Fruit fly (Drosophila melanogaster) whole organism, pupa: ENCODE measurements around the gene Tsp3A.

Experiments used
- CG10348 ChIP-seq: fragments of 200-800 bp; sonication (Bioruptor generic); IDR thresholded peaks from 2 replicates; pipeline ENCODE4 v1.3.6; 2022; ENCODE audit warnings: missing biosample characterization, missing genetic modification characterization
- CG12605 ChIP-seq: fragments of 200-800 bp; sonication (Bioruptor generic); IDR thresholded peaks from 2 replicates; pipeline ENCODE4 v1.3.6; 2022; ENCODE audit warnings: missing biosample characterization, missing genetic modification characterization
- CG13204 ChIP-seq: fragments of 200-800 bp; sonication (Bioruptor generic); optimal IDR thresholded peaks from 2 replicates; lab custom pipeline; 2018; ENCODE audit warnings: missing biosample characterization, mild to moderate bottlenecking, missing genetic modification characterization, moderate library complexity
- CG14655 ChIP-seq: fragments of 200-800 bp; sonication (Bioruptor generic); optimal IDR thresholded peaks from 3 replicates; lab custom pipeline; 2017; ENCODE audit warnings: mild to moderate bottlenecking, missing biosample characterization, missing genetic modification reagents, missing genetic modification characterization
- CG15710 ChIP-seq: fragments of 200-800 bp; sonication (Bioruptor generic); optimal IDR thresholded peaks from 2 replicates; lab custom pipeline; 2018; ENCODE audit warnings: missing biosample characterization, mild to moderate bottlenecking, missing genetic modification characterization, moderate library complexity
- CG17806 ChIP-seq: fragments of 200-800 bp; sonication (Bioruptor generic); optimal IDR thresholded peaks from 2 replicates; lab custom pipeline; 2018; ENCODE audit warnings: missing biosample characterization, mild to moderate bottlenecking, missing genetic modification characterization, moderate library complexity
- CG32121 ChIP-seq: fragments of 200-800 bp; sonication (Bioruptor generic); IDR thresholded peaks from 2 replicates; pipeline ENCODE4 v1.3.6; 2022; ENCODE audit warnings: missing biosample characterization, missing genetic modification characterization
- CG34367 ChIP-seq: fragments of 200-800 bp; sonication (Bioruptor generic); optimal IDR thresholded peaks from 2 replicates; lab custom pipeline; 2018; ENCODE audit warnings: missing biosample characterization, mild to moderate bottlenecking, missing genetic modification characterization
- CG4496 ChIP-seq: fragments of 200-800 bp; sonication (Bioruptor generic); IDR thresholded peaks from 3 replicates; pipeline ENCODE4 v1.3.6; 2022; ENCODE audit warnings: missing biosample characterization, missing genetic modification characterization
- CG8159 ChIP-seq: fragments of 200-800 bp; sonication (Bioruptor generic); optimal IDR thresholded peaks from 3 replicates; lab custom pipeline; 2018; ENCODE audit warnings: missing biosample characterization, mild to moderate bottlenecking, missing genetic modification characterization, moderate library complexity
- CG8301 ChIP-seq: fragments of 200-800 bp; sonication (Bioruptor generic); optimal IDR thresholded peaks from 2 replicates; lab custom pipeline; 2018; ENCODE audit warnings: missing biosample characterization, mild to moderate bottlenecking, missing genetic modification characterization
- CG9948 ChIP-seq: fragments of 200-800 bp; sonication (Bioruptor generic); optimal IDR thresholded peaks from 2 replicates; lab custom pipeline; 2018; ENCODE audit warnings: missing biosample characterization, mild to moderate bottlenecking, missing genetic modification characterization, moderate library complexity
- D1 ChIP-seq: fragments of 200-800 bp; sonication (Bioruptor generic); optimal IDR thresholded peaks from 2 replicates; lab custom pipeline; 2018; ENCODE audit warnings: missing biosample characterization, mild to moderate bottlenecking, missing genetic modification characterization, moderate library complexity
- EcR ChIP-seq: fragments of 200-800 bp; sonication (Bioruptor generic); optimal IDR thresholded peaks from 3 replicates; lab custom pipeline; 2019; ENCODE audit warnings: missing biosample characterization, missing genetic modification characterization, mild to moderate bottlenecking, moderate library complexity, missing genetic modification reagents
- Ets98B ChIP-seq: fragments of 200-800 bp; sonication (Bioruptor generic); IDR thresholded peaks from 2 replicates; pipeline ENCODE4 v1.3.6; 2022; ENCODE audit warnings: missing biosample characterization, missing genetic modification characterization
- Pif1A ChIP-seq: fragments of 200-800 bp; sonication (Bioruptor generic); optimal IDR thresholded peaks from 3 replicates; lab custom pipeline; 2016; ENCODE audit warnings: missing biosample characterization, missing genetic modification characterization
- Pif1B ChIP-seq: fragments of 200-800 bp; sonication (Bioruptor generic); optimal IDR thresholded peaks from 3 replicates; lab custom pipeline; 2016; ENCODE audit warnings: missing biosample characterization, missing genetic modification characterization
- Snoo ChIP-seq: fragments of 200-800 bp; sonication (Bioruptor generic); optimal IDR thresholded peaks from 3 replicates; lab custom pipeline; 2017; ENCODE audit warnings: missing biosample characterization, mild to moderate bottlenecking, missing genetic modification characterization, inconsistent platforms
- fd96Ca ChIP-seq: fragments of 200-800 bp; sonication (Bioruptor generic); IDR thresholded peaks from 3 replicates; pipeline ENCODE4 v1.3.6; 2022; ENCODE audit warnings: missing biosample characterization, missing genetic modification characterization
- gl ChIP-seq: fragments of 200-800 bp; sonication (Bioruptor generic); optimal IDR thresholded peaks from 2 replicates; lab custom pipeline; 2018; ENCODE audit warnings: missing biosample characterization, mild to moderate bottlenecking, missing genetic modification characterization
- rn ChIP-seq: fragments of 200-800 bp; sonication (Bioruptor generic); IDR thresholded peaks from 2 replicates; pipeline ENCODE4 v1.3.6; 2022; ENCODE audit warnings: missing biosample characterization, missing genetic modification characterization

Gene Tsp3A

dm6 chrX:2585716-2586082 is 33.8 kb downstream of the Tsp3A start, which contains the start of gene wds:
TSS of gene wds (plus strand) at chrX:2585980.
- TF ChIP-seq CG13204 = no peak

- TF ChIP-seq CG15710 (tag; lab: Kevin White, UChicago) (no peak), Ets98B (GFP tag; lab: Robert Waterston, UW) (no peak), rn (no peak), EcR (GFP tag; lab: Kevin White, UChicago) (no peak), CG8301 (tag; lab: Kevin White, UChicago) (no peak), Pif1A (GFP tag; lab: Kevin White, UChicago) (no peak), CG10348 (GFP tag; lab: Robert Waterston, UW) (no peak), CG13204 (no peak), Snoo (tag; lab: Kevin White, UChicago) (no peak), CG17806 (tag; lab: Kevin White, UChicago) (no peak), CG34367 (no peak), CG9948 (no peak), D1 (no peak)
Observed at dm6 chrX:2585055-2585715, 34.4 kb downstream of the Tsp3A start, which contains the start of gene CG13760. TSS of gene CG13760 (minus strand) at chrX:2585699.

- peak; percentile 14 for TF ChIP-seq CG17806 (tag; lab: Kevin White, UChicago)
- peak; percentile 26 for TF ChIP-seq CG8301 (tag; lab: Kevin White, UChicago)
- no peak for TF ChIP-seq D1
- no peak for TF ChIP-seq CG14655
- TF ChIP-seq gl = no peak
- no peak for TF ChIP-seq Snoo (tag; lab: Kevin White, UChicago)
- no peak for TF ChIP-seq EcR (GFP tag; lab: Kevin White, UChicago)
- no peak for TF ChIP-seq CG9948
- peak; percentile 76 for TF ChIP-seq CG32121 (GFP tag; lab: Robert Waterston, UW)
- TF ChIP-seq Pif1B (GFP tag; lab: Kevin White, UChicago) = no peak
- TF ChIP-seq CG13204 = no peak
- peak; percentile 43; the same call in 1 of the 2 replicates for TF ChIP-seq Ets98B (GFP tag; lab: Robert Waterston, UW)
- peak; percentile 67 for TF ChIP-seq fd96Ca (GFP tag; lab: Robert Waterston, UW)
- TF ChIP-seq Pif1A (GFP tag; lab: Kevin White, UChicago) = peak; percentile 47
- TF ChIP-seq CG34367 = no peak
- no peak for TF ChIP-seq CG12605 (GFP tag; lab: Robert Waterston, UW)
- no peak for TF ChIP-seq rn
- TF ChIP-seq CG10348 (GFP tag; lab: Robert Waterston, UW) = no peak
- TF ChIP-seq CG8159 (tag; lab: Kevin White, UChicago) = peak; percentile 21
- TF ChIP-seq CG15710 (tag; lab: Kevin White, UChicago) = no peak
- peak; percentile 71 for TF ChIP-seq CG4496
Observed at dm6 chrX:2581793-2582503, 37.6 kb downstream of the Tsp3A start.

- no peak for TF ChIP-seq CG12605 (GFP tag; lab: Robert Waterston, UW)
- TF ChIP-seq CG13204 = no peak
- no peak for TF ChIP-seq Ets98B (GFP tag; lab: Robert Waterston, UW)
- TF ChIP-seq CG17806 (tag; lab: Kevin White, UChicago) = no peak
- no peak for TF ChIP-seq CG9948
- TF ChIP-seq CG34367 = no peak
- TF ChIP-seq Pif1A (GFP tag; lab: Kevin White, UChicago) = no peak
- no peak for TF ChIP-seq CG10348 (GFP tag; lab: Robert Waterston, UW)
- no peak for TF ChIP-seq gl
- TF ChIP-seq CG8159 (tag; lab: Kevin White, UChicago) = no peak
- TF ChIP-seq CG15710 (tag; lab: Kevin White, UChicago) = no peak
- no peak for TF ChIP-seq Pif1B (GFP tag; lab: Kevin White, UChicago)
Observed at dm6 chrX:2580319-2581008, 39.1 kb downstream of the Tsp3A start, which contains the start of the genes Vha36-3 and AANATL7. TSS of gene Vha36-3 (minus strand) at chrX:2580560. TSS of gene AANATL7 (plus strand) at chrX:2580958.
